Worm (Caenorhabditis elegans): ENCODE data around the gene C44H9.5.

Gene C44H9.5

DNA sequence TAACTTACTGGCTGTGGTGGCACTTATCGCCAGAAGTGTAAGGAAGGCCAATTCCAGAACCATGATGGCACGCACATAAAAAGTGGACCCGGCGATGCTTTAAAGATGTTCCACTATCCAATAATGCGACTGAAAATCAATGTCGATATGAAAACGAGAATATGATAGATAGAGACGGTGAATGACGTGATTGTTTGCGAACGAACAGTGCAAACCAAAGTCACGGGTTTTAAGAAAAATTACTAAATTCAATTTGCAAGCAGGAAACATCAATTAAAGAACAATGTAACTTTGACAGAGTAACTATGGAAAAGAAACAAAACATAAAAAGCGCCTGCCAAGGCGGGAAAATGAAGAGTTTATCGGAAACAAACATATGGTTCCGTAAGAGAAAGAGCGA lies at the start of gene C44H9.5:
TSS of gene C44H9.5 (minus strand) at position 129 of the 400 bp plus-strand sequence.
- TF ChIP-seq crh-2 (tag; optimal IDR thresholded peaks at IDR 0.05) (no peak), fos-1 (tag; optimal IDR thresholded peaks at IDR 0.05) (peak; percentile 8)

DNA sequence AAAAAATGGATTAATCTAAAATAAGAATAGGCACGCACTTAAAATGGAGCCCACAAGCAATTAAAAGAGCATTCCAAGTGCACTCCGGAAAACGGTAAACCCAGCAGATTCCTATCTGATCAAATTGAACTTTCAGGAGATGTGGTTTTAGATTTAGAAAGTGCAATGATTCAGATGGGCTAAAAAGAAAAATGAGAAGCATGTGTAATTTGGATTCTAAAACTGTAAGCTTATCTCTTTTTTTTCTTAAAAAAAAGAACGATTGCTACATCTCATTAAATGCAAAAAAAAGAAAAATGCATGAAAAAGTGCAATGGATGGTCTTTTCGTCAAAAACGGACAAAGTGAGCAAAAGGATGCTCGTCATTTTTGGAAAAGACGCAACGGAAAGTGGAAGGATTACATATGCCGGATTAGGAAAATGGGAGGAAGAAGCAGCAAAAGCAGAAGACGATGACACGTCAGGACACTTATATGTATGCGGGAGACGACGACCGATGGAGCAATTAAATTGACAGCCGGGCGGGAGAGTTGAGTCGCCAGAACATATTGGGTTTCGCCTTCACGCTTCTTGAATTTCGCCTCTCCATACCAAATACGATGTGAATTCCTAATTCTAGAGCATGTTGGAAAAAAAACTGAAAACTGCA lies 49.0 kb upstream of the C44H9.5 start:
- TF ChIP-seq mbf-1 (tag; optimal IDR thresholded peaks at IDR 0.05) (no peak), unc-55 (GFP tag; optimal IDR thresholded peaks at IDR 0.05) (peak; percentile 34), C34F6.9 (tag; optimal IDR thresholded peaks at IDR 0.05) (peak; percentile 0), nhr-23 (tag; optimal IDR thresholded peaks at IDR 0.05) (no peak), nhr-10 (tag; optimal IDR thresholded peaks at IDR 0.05) (no peak), mab-5 (tag; optimal IDR thresholded peaks at IDR 0.05) (peak; percentile 37)

DNA sequence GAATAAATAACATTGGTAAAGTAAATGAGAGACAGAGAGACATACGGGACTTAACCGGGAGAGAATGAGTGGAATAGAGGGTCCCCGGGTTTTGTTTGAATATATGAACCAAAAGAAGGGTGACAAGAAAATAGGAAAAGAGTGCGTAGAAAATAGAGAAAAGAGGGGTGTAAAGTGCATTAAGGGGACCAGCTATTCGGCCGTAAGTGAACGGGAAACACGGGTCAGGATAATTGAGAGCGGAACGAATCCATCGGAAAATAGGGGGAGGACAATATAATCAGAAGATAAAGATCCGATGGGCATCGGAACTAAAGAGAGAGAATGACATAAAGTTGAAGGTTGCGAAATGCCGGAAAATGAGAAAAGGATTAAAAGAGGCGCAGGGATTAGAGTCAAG lies 47.7 kb upstream of the C44H9.5 start:
- TF ChIP-seq unc-55 (GFP tag; optimal IDR thresholded peaks at IDR 0.05) = peak; percentile 26
- no peak for TF ChIP-seq crh-2 (tag; optimal IDR thresholded peaks at IDR 0.05)

DNA sequence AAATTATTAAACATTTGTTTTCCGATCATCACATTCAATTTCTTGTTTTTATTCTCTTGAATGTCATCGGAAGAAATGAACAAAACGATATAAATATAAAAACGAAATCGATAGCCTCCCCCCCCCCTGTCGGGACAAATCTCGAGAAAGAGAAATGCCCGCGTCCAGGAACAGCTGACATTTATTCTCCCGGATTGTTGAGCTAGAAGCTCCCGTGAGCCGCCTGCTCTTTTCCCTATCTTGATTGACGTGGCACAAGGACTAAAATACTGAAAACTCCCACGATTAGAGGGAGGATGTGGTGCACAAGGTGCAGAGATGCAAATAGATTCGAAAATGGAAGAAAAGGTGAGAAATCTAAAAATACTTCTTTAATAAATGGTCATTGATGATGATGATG lies 47.2 kb upstream of the C44H9.5 start:
- TF ChIP-seq ama-1 (optimal IDR thresholded peaks at IDR 0.05) = no peak
- TF ChIP-seq F13H6.1 (tag; optimal IDR thresholded peaks at IDR 0.05) = peak; percentile 15
- TF ChIP-seq crh-2 (tag; optimal IDR thresholded peaks at IDR 0.05) = peak; percentile 22
- peak; percentile 14 for TF ChIP-seq nhr-129 (tag; optimal IDR thresholded peaks at IDR 0.05)
- no peak for TF ChIP-seq ztf-1 (GFP tag; conservative IDR thresholded peaks at IDR 0.05)
- TF ChIP-seq alr-1 (tag; optimal IDR thresholded peaks at IDR 0.05) = no peak

DNA sequence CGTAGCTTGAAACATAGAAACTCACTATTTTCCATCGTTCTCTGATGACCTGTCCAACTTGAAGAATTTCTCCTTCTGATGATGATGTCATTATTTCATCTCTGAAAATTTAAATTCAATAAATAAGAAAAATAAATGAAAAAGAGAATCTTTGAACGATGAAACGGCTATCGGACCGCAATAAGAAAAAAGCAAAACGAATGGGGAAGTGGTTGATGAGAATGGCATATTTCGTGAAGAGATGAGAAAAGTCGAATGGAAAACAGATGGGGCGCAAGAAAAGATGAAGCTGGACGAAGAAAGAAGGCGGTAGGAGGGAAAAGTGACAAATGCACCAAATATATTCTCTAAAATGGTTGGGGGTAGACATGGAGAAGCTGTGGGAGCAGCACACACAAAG lies 46.1 kb upstream of the C44H9.5 start, which contains the start of gene ttbk-7:
TSS of gene ttbk-7 (minus strand) at position 101 of the 400 bp plus-strand sequence.
- TF ChIP-seq skn-1 (tag; optimal IDR thresholded peaks at IDR 0.05) (no peak), mbf-1 (tag; optimal IDR thresholded peaks at IDR 0.05) (no peak), ztf-1 (GFP tag; conservative IDR thresholded peaks at IDR 0.05) (no peak), crh-2 (tag; optimal IDR thresholded peaks at IDR 0.05) (no peak), mab-5 (tag; optimal IDR thresholded peaks at IDR 0.05) (no peak), lin-13 (GFP tag; optimal IDR thresholded peaks at IDR 0.05) (no peak), R02D3.7 (tag; optimal IDR thresholded peaks at IDR 0.05) (no peak), unc-39 (tag; optimal IDR thresholded peaks at IDR 0.05) (no peak), ztf-11 (tag; optimal IDR thresholded peaks at IDR 0.05) (no peak), snpc-4 (tag; optimal IDR thresholded peaks at IDR 0.05) (no peak), sem-4 (tag; optimal IDR thresholded peaks at IDR 0.05) (no peak), elt-1 (tag; optimal IDR thresholded peaks at IDR 0.05) (no peak), peb-1 (tag; optimal IDR thresholded peaks at IDR 0.05) (no peak), nhr-129 (tag; optimal IDR thresholded peaks at IDR 0.05) (no peak), unc-55 (GFP tag; optimal IDR thresholded peaks at IDR 0.05) (no peak), lin-11 (tag; optimal IDR thresholded peaks at IDR 0.05) (no peak), ceh-16 (tag; optimal IDR thresholded peaks at IDR 0.05) (no peak), nhr-6 (tag; optimal IDR thresholded peaks at IDR 0.05) (no peak), blmp-1 (tag; optimal IDR thresholded peaks at IDR 0.05; ENCODE audit: insufficient read depth) (no peak), zag-1 (tag; optimal IDR thresholded peaks at IDR 0.05) (no peak)

DNA sequence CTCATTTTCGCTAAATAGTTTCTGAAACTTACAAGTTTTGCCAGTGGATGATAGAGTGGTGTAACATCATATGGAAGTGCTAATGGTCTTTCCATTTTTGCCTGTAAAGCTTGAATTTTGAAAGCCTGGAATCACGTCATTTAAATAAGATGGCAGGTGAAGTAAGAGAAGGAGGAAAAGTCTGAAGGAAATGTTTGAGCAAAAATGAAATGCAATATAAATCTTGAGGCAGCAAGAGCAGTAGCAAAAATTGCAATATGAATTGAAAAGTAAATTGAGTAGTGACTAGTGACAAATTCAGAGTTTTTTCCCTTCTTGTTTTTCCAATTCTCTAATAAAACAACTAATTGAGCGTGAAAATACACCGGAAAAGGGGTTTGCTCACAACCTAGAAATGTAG lies 36.2 kb upstream of the C44H9.5 start, which contains the start of gene glb-24:
TSS of gene glb-24 (minus strand) at position 101 of the 400 bp plus-strand sequence.
- no peak for TF ChIP-seq F13H6.1 (tag; optimal IDR thresholded peaks at IDR 0.05)
- no peak for TF ChIP-seq dmd-4 (tag; optimal IDR thresholded peaks at IDR 0.05)
- no peak for TF ChIP-seq elt-1 (tag; optimal IDR thresholded peaks at IDR 0.05)
- TF ChIP-seq ztf-1 (GFP tag; conservative IDR thresholded peaks at IDR 0.05) = no peak
- TF ChIP-seq sem-4 (tag; optimal IDR thresholded peaks at IDR 0.05) = no peak
- no peak for TF ChIP-seq skn-1 (tag; optimal IDR thresholded peaks at IDR 0.05)
- no peak for TF ChIP-seq nhr-23 (tag; optimal IDR thresholded peaks at IDR 0.05)
- no peak for TF ChIP-seq lsy-2 (tag; optimal IDR thresholded peaks at IDR 0.05)

DNA sequence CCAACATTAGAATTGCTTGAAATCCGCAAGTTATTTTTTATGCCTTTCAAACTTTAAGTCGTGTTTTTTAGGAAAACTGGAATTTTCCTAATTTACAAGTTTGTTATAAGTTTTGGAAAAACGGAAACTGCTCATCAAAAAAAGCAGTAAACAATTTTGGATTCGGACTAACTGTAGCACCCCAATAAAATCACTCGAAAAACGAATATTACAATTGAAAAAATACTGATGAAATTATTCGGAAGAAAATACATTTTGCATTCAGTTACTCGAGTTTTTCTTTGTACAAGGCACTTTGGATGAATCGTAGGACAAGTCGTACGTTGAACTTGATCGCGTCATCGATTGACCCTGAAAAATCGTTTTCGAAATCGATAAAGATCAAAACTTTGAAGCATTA lies 32.7 kb upstream of the C44H9.5 start:
- TF ChIP-seq fos-1 (tag; optimal IDR thresholded peaks at IDR 0.05) (no peak), zag-1 (tag; optimal IDR thresholded peaks at IDR 0.05) (no peak), sma-9 (GFP tag; optimal IDR thresholded peaks at IDR 0.05) (no peak), sma-9 (tag; optimal IDR thresholded peaks at IDR 0.05) (no peak), elt-1 (tag; optimal IDR thresholded peaks at IDR 0.05) (no peak), lin-39 (tag; optimal IDR thresholded peaks at IDR 0.05) (no peak), ceh-16 (tag; optimal IDR thresholded peaks at IDR 0.05) (no peak), mbf-1 (tag; optimal IDR thresholded peaks at IDR 0.05) (no peak), elt-3 (tag; optimal IDR thresholded peaks at IDR 0.05) (no peak), unc-62 (GFP tag; optimal IDR thresholded peaks at IDR 0.05) (no peak)
